Fruit fly (Drosophila melanogaster): ENCODE data around the gene CG7600.

- TF ChIP-seq Pif1B (GFP tag; optimal IDR thresholded peaks at IDR 0.05) (no peak), CG32121 (GFP tag; IDR thresholded peaks at IDR 0.05) (no peak), CG15710 (tag; optimal IDR thresholded peaks at IDR 0.05) (no peak), CG8301 (tag; optimal IDR thresholded peaks at IDR 0.05) (no peak), CG13204 (GFP tag; optimal IDR thresholded peaks at IDR 0.05) (no peak), CG12605 (GFP tag; IDR thresholded peaks at IDR 0.05) (no peak), CG9948 (tag; optimal IDR thresholded peaks at IDR 0.05) (no peak), fd96Ca (GFP tag; IDR thresholded peaks at IDR 0.05) (no peak), CG34367 (tag; optimal IDR thresholded peaks at IDR 0.05) (no peak)
These were observed 5.6 kb downstream of the CG7600 start for dm6 chr3L:11216219-11216618.

Measured in whole organism, pupa.